Fruit fly (Drosophila melanogaster) whole organism, embryonic: Measurements from ENCODE around the gene BBS1.

Experiments used
- Antp ChIP-seq: fragments of 200-800 bp; sonication (Bioruptor generic); optimal IDR thresholded peaks from 3 replicates; lab custom pipeline; 2016; ENCODE audit warnings: missing biosample characterization, missing genetic modification characterization
- BtbVII ChIP-seq: fragments of 200-800 bp; sonication (Bioruptor generic); optimal IDR thresholded peaks from 3 replicates; lab custom pipeline; 2017; ENCODE audit warnings: missing biosample characterization, mild to moderate bottlenecking, missing genetic modification characterization
- CG10267 ChIP-seq: fragments of 200-800 bp; sonication (Bioruptor generic); optimal IDR thresholded peaks from 2 replicates; lab custom pipeline; 2018; ENCODE audit warnings: missing biosample characterization, mild to moderate bottlenecking, missing genetic modification characterization, moderate library complexity
- CG11504 ChIP-seq: fragments of 200-800 bp; sonication (Bioruptor generic); optimal IDR thresholded peaks from 3 replicates; lab custom pipeline; 2019; ENCODE audit warnings: missing biosample characterization, mild to moderate bottlenecking, missing genetic modification characterization, moderate library complexity
- CG11696 ChIP-seq: fragments of 200-800 bp; sonication (Bioruptor generic); IDR thresholded peaks from 2 replicates; pipeline ENCODE4 v1.3.6; 2022; ENCODE audit warnings: missing biosample characterization, missing genetic modification characterization
- CG12744 ChIP-seq: fragments of 200-800 bp; sonication (Bioruptor generic); optimal IDR thresholded peaks from 2 replicates; lab custom pipeline; 2016; ENCODE audit warnings: missing biosample characterization, missing genetic modification characterization
- CG17328 ChIP-seq: fragments of 200-800 bp; sonication (Bioruptor generic); IDR thresholded peaks from 2 replicates; pipeline ENCODE4 v1.3.6; 2022; ENCODE audit warnings: missing biosample characterization, missing genetic modification characterization
- CG17802 ChIP-seq: fragments of 200-800 bp; sonication (Bioruptor generic); optimal IDR thresholded peaks from 2 replicates; lab custom pipeline; 2018; ENCODE audit warnings: missing biosample characterization, mild to moderate bottlenecking, missing genetic modification characterization, moderate library complexity
- CG17912 ChIP-seq: fragments of 200-800 bp; sonication (Bioruptor generic); optimal IDR thresholded peaks from 2 replicates; lab custom pipeline; 2018; ENCODE audit warnings: missing biosample characterization, mild to moderate bottlenecking, missing genetic modification characterization
- CG4730 ChIP-seq: fragments of 200-800 bp; sonication (Bioruptor generic); IDR thresholded peaks from 2 replicates; pipeline ENCODE4 v1.3.6; 2022; ENCODE audit warnings: missing biosample characterization, missing genetic modification characterization
- CG4854 ChIP-seq: fragments of 200-800 bp; sonication (Bioruptor generic); optimal IDR thresholded peaks from 2 replicates; lab custom pipeline; 2016; ENCODE audit warnings: missing biosample characterization, missing genetic modification characterization, inconsistent platforms
- CG5180 ChIP-seq: fragments of 200-800 bp; sonication (Bioruptor generic); optimal IDR thresholded peaks from 3 replicates; lab custom pipeline; 2017; ENCODE audit warnings: missing biosample characterization, missing genetic modification characterization, mild to moderate bottlenecking, moderate library complexity, missing genetic modification reagents
- CG8281 ChIP-seq: fragments of 200-800 bp; sonication (Bioruptor generic); optimal IDR thresholded peaks from 2 replicates; lab custom pipeline; 2018; ENCODE audit warnings: missing biosample characterization, mild to moderate bottlenecking, missing genetic modification characterization, moderate library complexity
- CTCF ChIP-seq: fragments of 200-800 bp; sonication (Bioruptor generic); optimal IDR thresholded peaks from 2 replicates; lab custom pipeline; 2017; ENCODE audit warnings: missing biosample characterization, mild to moderate bottlenecking, missing genetic modification characterization, moderate library complexity
- Chrac-16 ChIP-seq: fragments of 200-800 bp; sonication (Bioruptor generic); optimal IDR thresholded peaks from 3 replicates; lab custom pipeline; 2016; ENCODE audit warnings: missing biosample characterization, missing genetic modification characterization
- Dek ChIP-seq: fragments of 200-800 bp; sonication (Bioruptor generic); optimal IDR thresholded peaks from 3 replicates; lab custom pipeline; 2019; ENCODE audit warnings: missing biosample characterization, mild to moderate bottlenecking, missing genetic modification characterization, moderate library complexity
- Dfd ChIP-seq, 2 experiments: fragments of >200 bp; optimal IDR thresholded peaks; 2 replicates each; lab custom pipeline; 2017; ENCODE audit warnings: missing biosample characterization in 2 of 2, missing genetic modification characterization in 2 of 2
- Dref ChIP-seq: fragments of 200-800 bp; sonication (Bioruptor generic); IDR thresholded peaks from 2 replicates; pipeline ENCODE4 v1.3.6; 2022; ENCODE audit warnings: missing biosample characterization, missing genetic modification characterization
- Gug ChIP-seq: fragments of 200-800 bp; sonication (Bioruptor generic); IDR thresholded peaks from 4 replicates; pipeline ENCODE4 v1.3.6; 2022; ENCODE audit warnings: missing biosample characterization, missing genetic modification characterization
- Lpt ChIP-seq: fragments of >200 bp; optimal IDR thresholded peaks from 2 replicates; lab custom pipeline; 2018; ENCODE audit warnings: missing biosample characterization, missing genetic modification characterization
- MESR4 ChIP-seq: fragments of 200-800 bp; sonication (Bioruptor generic); optimal IDR thresholded peaks from 2 replicates; lab custom pipeline; 2018; ENCODE audit warnings: missing biosample characterization, mild to moderate bottlenecking, missing genetic modification characterization, moderate library complexity
- Mrtf ChIP-seq: fragments of 200-800 bp; sonication (Bioruptor generic); IDR thresholded peaks from 3 replicates; pipeline ENCODE4 v1.3.6; 2022; ENCODE audit warnings: missing biosample characterization, missing genetic modification characterization
- Oli ChIP-seq: fragments of 200-800 bp; sonication (Bioruptor generic); optimal IDR thresholded peaks from 2 replicates; lab custom pipeline; 2018; ENCODE audit warnings: missing biosample characterization, mild to moderate bottlenecking, missing genetic modification characterization, moderate library complexity
- Optix ChIP-seq: fragments of 200-800 bp; sonication (Bioruptor generic); IDR thresholded peaks from 3 replicates; pipeline ENCODE4 v1.3.6; 2022; ENCODE audit warnings: missing biosample characterization, missing genetic modification characterization
- Poxn ChIP-seq: fragments of 200-800 bp; sonication (Bioruptor generic); IDR thresholded peaks from 2 replicates; pipeline ENCODE4 v1.3.6; 2022; ENCODE audit warnings: missing biosample characterization, missing genetic modification characterization
- Side ChIP-seq: fragments of 200-800 bp; sonication (Bioruptor generic); optimal IDR thresholded peaks from 2 replicates; lab custom pipeline; 2016; ENCODE audit warnings: missing biosample characterization, missing genetic modification characterization
- Sox102F ChIP-seq: fragments of 200-800 bp; sonication (Bioruptor generic); optimal IDR thresholded peaks from 2 replicates; lab custom pipeline; 2018; ENCODE audit warnings: missing biosample characterization, mild to moderate bottlenecking, missing genetic modification characterization, moderate library complexity
- Xbp1 ChIP-seq: fragments of 200-800 bp; sonication (Bioruptor generic); optimal IDR thresholded peaks from 3 replicates; lab custom pipeline; 2016; ENCODE audit warnings: missing biosample characterization, mild to moderate bottlenecking, missing genetic modification characterization
- cato ChIP-seq: fragments of 200-800 bp; sonication (Bioruptor generic); optimal IDR thresholded peaks from 2 replicates; lab custom pipeline; 2016; ENCODE audit warnings: missing biosample characterization, missing genetic modification characterization, borderline replicate concordance
- chn ChIP-seq: fragments of 200-800 bp; sonication (Bioruptor generic); optimal IDR thresholded peaks from 2 replicates; lab custom pipeline; 2016; ENCODE audit warnings: missing biosample characterization, missing genetic modification characterization
- ci ChIP-seq: fragments of 200-800 bp; sonication (Bioruptor generic); IDR thresholded peaks from 3 replicates; pipeline ENCODE4 v1.3.6; 2022; ENCODE audit warnings: missing biosample characterization, missing genetic modification characterization
- disco-r ChIP-seq: fragments of 200-800 bp; sonication (Bioruptor generic); optimal IDR thresholded peaks from 2 replicates; lab custom pipeline; 2016; ENCODE audit warnings: missing biosample characterization, missing genetic modification characterization
- dmrt99B ChIP-seq: fragments of 200-800 bp; sonication (Bioruptor generic); optimal IDR thresholded peaks from 2 replicates; lab custom pipeline; 2018; ENCODE audit warnings: missing biosample characterization, mild to moderate bottlenecking, missing genetic modification characterization, moderate library complexity
- exex ChIP-seq: fragments of 200-800 bp; sonication (Bioruptor generic); optimal IDR thresholded peaks from 4 replicates; lab custom pipeline; 2018; ENCODE audit warnings: missing biosample characterization, mild to moderate bottlenecking, missing genetic modification characterization, moderate library complexity
- ftz-f1 ChIP-seq: fragments of 200-800 bp; sonication (Bioruptor generic); optimal IDR thresholded peaks from 2 replicates; lab custom pipeline; 2016; ENCODE audit warnings: missing biosample characterization, missing genetic modification characterization
- gcm ChIP-seq: fragments of 200-800 bp; sonication (Bioruptor generic); optimal IDR thresholded peaks from 2 replicates; lab custom pipeline; 2019; ENCODE audit warnings: missing biosample characterization, mild to moderate bottlenecking, missing genetic modification characterization, moderate library complexity
- insv ChIP-seq, 2 experiments: fragments of 200-800 bp; sonication (Bioruptor generic); optimal IDR thresholded peaks; 3 replicates each; lab custom pipeline; 2016 to 2018; ENCODE audit warnings: missing biosample characterization in 2 of 2, missing genetic modification characterization in 2 of 2
- lbe ChIP-seq: fragments of 200-800 bp; sonication (Bioruptor generic); optimal IDR thresholded peaks from 2 replicates; lab custom pipeline; 2016; ENCODE audit warnings: missing biosample characterization, mild to moderate bottlenecking, missing genetic modification characterization
- lmd ChIP-seq: fragments of 200-800 bp; sonication (Bioruptor generic); IDR thresholded peaks from 2 replicates; pipeline ENCODE4 v1.3.6; 2022; ENCODE audit warnings: missing biosample characterization, missing genetic modification characterization
- luna ChIP-seq: fragments of 200-800 bp; sonication (Bioruptor generic); optimal IDR thresholded peaks from 2 replicates; lab custom pipeline; 2016; ENCODE audit warnings: missing biosample characterization, missing genetic modification characterization
- maf-S ChIP-seq: fragments of 200-800 bp; sonication (Bioruptor generic); optimal IDR thresholded peaks from 2 replicates; lab custom pipeline; 2016; ENCODE audit warnings: missing biosample characterization, missing genetic modification characterization
- mam ChIP-seq: fragments of 200-800 bp; sonication (Bioruptor generic); optimal IDR thresholded peaks from 3 replicates; lab custom pipeline; 2016; ENCODE audit warnings: missing biosample characterization, missing genetic modification characterization
- nmo ChIP-seq: fragments of 200-800 bp; sonication (Bioruptor generic); optimal IDR thresholded peaks from 2 replicates; lab custom pipeline; 2018; ENCODE audit warnings: missing biosample characterization, mild to moderate bottlenecking, missing genetic modification characterization, moderate library complexity
- nom ChIP-seq: fragments of 200-800 bp; sonication (Bioruptor generic); optimal IDR thresholded peaks from 2 replicates; lab custom pipeline; 2017; ENCODE audit warnings: missing biosample characterization, missing genetic modification characterization, mild to moderate bottlenecking, moderate library complexity, missing genetic modification reagents
- pan ChIP-seq, 4 experiments: fragments of >200 bp in 3 of 4; fragments of 200-800 bp in 1 of 4; sonication (Bioruptor generic) in 1 of 4; optimal IDR thresholded peaks in 3 of 4; IDR thresholded peaks in 1 of 4; 2 replicates each; pipeline versions ENCODE4 v1.3.6 to Lab custom; 2017 to 2022; ENCODE audit warnings: missing biosample characterization in 2 of 4, missing genetic modification characterization in 2 of 4, mixed read lengths in 1 of 4
- prd ChIP-seq, 3 experiments: fragments of >200 bp in 2 of 3; fragments of 200-800 bp in 1 of 3; sonication (Bioruptor generic) in 1 of 3; optimal IDR thresholded peaks in 2 of 3; IDR thresholded peaks in 1 of 3; 2 replicates in 2 of 3; 3 replicates in 1 of 3; pipeline versions ENCODE4 v1.3.6 to Lab custom; 2017 to 2022; ENCODE audit warnings: missing biosample characterization in 1 of 3, missing genetic modification characterization in 1 of 3
- ranshi ChIP-seq: fragments of 200-800 bp; sonication (Bioruptor generic); IDR thresholded peaks from 2 replicates; pipeline ENCODE4 v1.3.6; 2022; ENCODE audit warnings: missing biosample characterization, missing genetic modification characterization
- sens ChIP-seq: fragments of 200-800 bp; sonication (Bioruptor generic); peaks from one replicate; lab custom pipeline; 2016; ENCODE audit warnings: missing biosample characterization, missing genetic modification characterization
- stc ChIP-seq: fragments of 200-800 bp; sonication (Bioruptor generic); IDR thresholded peaks from 2 replicates; pipeline ENCODE4 v1.3.6; 2022; ENCODE audit warnings: missing biosample characterization, missing genetic modification characterization
- toy ChIP-seq: fragments of 200-800 bp; sonication (Bioruptor generic); IDR thresholded peaks from 2 replicates; pipeline ENCODE4 v1.3.6; 2022; ENCODE audit warnings: missing biosample characterization, missing genetic modification characterization
- vvl ChIP-seq: fragments of 200-800 bp; sonication (Bioruptor generic); IDR thresholded peaks from 2 replicates; pipeline ENCODE4 v1.3.6; 2022; ENCODE audit warnings: missing biosample characterization, missing genetic modification characterization
- zfh2 ChIP-seq: fragments of 200-800 bp; sonication (Bioruptor generic); optimal IDR thresholded peaks from 2 replicates; lab custom pipeline; 2016; ENCODE audit warnings: missing biosample characterization, missing genetic modification characterization

BBS1 gene

dm6 chr3L:7150850-7151249 is 25.1 kb downstream of the BBS1 start (continued):
- TF ChIP-seq gcm (GFP tag; lab: Kevin White, UChicago): no peak
- no peak for TF ChIP-seq CG12744 (GFP tag; lab: Kevin White, UChicago)
- TF ChIP-seq CG10267 (tag; lab: Kevin White, UChicago): no peak
- TF ChIP-seq Gug (GFP tag; lab: Robert Waterston, UW): no peak
- no peak for TF ChIP-seq Chrac-16 (GFP tag; lab: Kevin White, UChicago)
- TF ChIP-seq Dek (tag; lab: Kevin White, UChicago): no peak
- TF ChIP-seq CG8281: no peak
- TF ChIP-seq CG4730 (GFP tag; lab: Robert Waterston, UW): no peak
- no peak for TF ChIP-seq Dref (GFP tag; lab: Robert Waterston, UW)
- TF ChIP-seq toy: no peak
- no peak for TF ChIP-seq lbe (GFP tag; lab: Kevin White, UChicago)
- TF ChIP-seq MESR4 (GFP tag; lab: Kevin White, UChicago): no peak
- TF ChIP-seq ftz-f1 (GFP tag; lab: Kevin White, UChicago): no peak
- no peak for TF ChIP-seq maf-S (GFP tag; lab: Kevin White, UChicago)
- TF ChIP-seq CG4854 (GFP tag; lab: Kevin White, UChicago): no peak
- no peak for TF ChIP-seq luna (GFP tag; lab: Kevin White, UChicago)
- TF ChIP-seq zfh2 (GFP tag; lab: Kevin White, UChicago): no peak
- no peak for TF ChIP-seq Xbp1
- TF ChIP-seq Lpt (GFP tag; lab: Kevin White, UChicago): no peak
- no peak for TF ChIP-seq dmrt99B (tag; lab: Kevin White, UChicago)
- TF ChIP-seq nom (GFP tag; lab: Kevin White, UChicago): peak; percentile 64
- TF ChIP-seq stc (GFP tag; lab: Robert Waterston, UW): no peak
- no peak for TF ChIP-seq Poxn (GFP tag; lab: Robert Waterston, UW)
- no peak for TF ChIP-seq disco-r
- peak; percentile 14 for TF ChIP-seq CG11504
- no peak for TF ChIP-seq CTCF
- TF ChIP-seq lmd: no peak
- no peak for TF ChIP-seq CG5180
- no peak for TF ChIP-seq ci (GFP tag; lab: Robert Waterston, UW)
- TF ChIP-seq CG17802: no peak
- no peak for TF ChIP-seq Mrtf (GFP tag; lab: Robert Waterston, UW)
- TF ChIP-seq CG11696 (GFP tag; lab: Robert Waterston, UW): no peak
- TF ChIP-seq sens: peak; percentile 67
- peak; percentile 48; the same call in 1 of the 2 replicates for TF ChIP-seq vvl (GFP tag; lab: Robert Waterston, UW)
- TF ChIP-seq CG17912 (GFP tag; lab: Kevin White, UChicago): no peak
- TF ChIP-seq prd (optimal IDR thresholded peaks at IDR 0.05; lab: Kevin White, UChicago): no peak
- TF ChIP-seq prd (GFP tag; IDR thresholded peaks at IDR 0.05; lab: Robert Waterston, UW): peak; percentile 36; the same call in 1 of the 3 replicates
- no peak for TF ChIP-seq mam (GFP tag; lab: Kevin White, UChicago)
- no peak for TF ChIP-seq pan (optimal IDR thresholded peaks at IDR 0.05; lab: Kevin White, UChicago)
- no peak for TF ChIP-seq pan (GFP tag; optimal IDR thresholded peaks at IDR 0.05 in 1 of 2, IDR thresholded peaks at IDR 0.05 in 1 of 2)
- no peak for TF ChIP-seq Oli
- no peak for TF ChIP-seq cato (GFP tag; lab: Kevin White, UChicago)
- TF ChIP-seq Optix (GFP tag; lab: Robert Waterston, UW): no peak
- TF ChIP-seq CG17328 (GFP tag; lab: Robert Waterston, UW): peak; percentile 18; the same call in 1 of the 2 replicates
- no peak for TF ChIP-seq exex (tag; lab: Kevin White, UChicago)
- TF ChIP-seq Side (GFP tag; lab: Kevin White, UChicago): no peak
- no peak for TF ChIP-seq nmo (GFP tag; lab: Kevin White, UChicago)
- no peak for TF ChIP-seq insv (GFP tag; optimal IDR thresholded peaks at IDR 0.05; lab: Kevin White, UChicago)
- peak; percentile 21; the same call in 1 of the 2 replicates for TF ChIP-seq ranshi
- peak; percentile 26 for TF ChIP-seq Sox102F (GFP tag; lab: Kevin White, UChicago)
- no peak for TF ChIP-seq Antp (GFP tag; lab: Kevin White, UChicago)
- TF ChIP-seq BtbVII (GFP tag; lab: Kevin White, UChicago): no peak
- TF ChIP-seq Dfd (GFP tag; optimal IDR thresholded peaks at IDR 0.05; lab: Kevin White, UChicago): no peak
- no peak for TF ChIP-seq chn (GFP tag; lab: Kevin White, UChicago)
